Worm (Caenorhabditis elegans): Measurements from ENCODE around the gene B0361.3.

Gene B0361.3

ce11 chrIII:7273718-7274117 lies 7.5 kb upstream of the B0361.3 start (continued):
- no peak for TF ChIP-seq nhr-77 (tag; optimal IDR thresholded peaks at IDR 0.05)
- no peak for TF ChIP-seq irx-1 (tag; optimal IDR thresholded peaks at IDR 0.05)
- 0 out of 2 replicates have a peak, but pooled peaks have one; percentile 28 for TF ChIP-seq nhr-19 (GFP tag; conservative IDR thresholded peaks at IDR 0.05)
- no peak for TF ChIP-seq hlh-17 (GFP tag; optimal IDR thresholded peaks at IDR 0.05; ENCODE audit: borderline replicate concordance)
- no peak for TF ChIP-seq ceh-90 (tag; optimal IDR thresholded peaks at IDR 0.05)
- no peak for TF ChIP-seq mdl-1 (tag; optimal IDR thresholded peaks at IDR 0.05)
- TF ChIP-seq nhr-71 (tag; optimal IDR thresholded peaks at IDR 0.05) = peak; percentile 67
- TF ChIP-seq vab-15 (tag; optimal IDR thresholded peaks at IDR 0.05) = no peak
- TF ChIP-seq sox-4 (tag; optimal IDR thresholded peaks at IDR 0.05) = no peak
- TF ChIP-seq aly-2 (tag; optimal IDR thresholded peaks at IDR 0.05) = no peak
- peak; percentile 35 for TF ChIP-seq mep-1 (tag; optimal IDR thresholded peaks at IDR 0.05)
- TF ChIP-seq pqm-1 (tag; optimal IDR thresholded peaks at IDR 0.05) = no peak
- peak; percentile 46 for TF ChIP-seq nhr-90 (tag; optimal IDR thresholded peaks at IDR 0.05; ENCODE audit: poor library complexity)
- no peak for TF ChIP-seq sup-37 (GFP tag; optimal IDR thresholded peaks at IDR 0.05)
- no peak for TF ChIP-seq zag-1 (tag; optimal IDR thresholded peaks at IDR 0.05)
- TF ChIP-seq nhr-47 (tag; optimal IDR thresholded peaks at IDR 0.05) = peak; percentile 12
- TF ChIP-seq pag-3 (tag; optimal IDR thresholded peaks at IDR 0.05; ENCODE audit: borderline replicate concordance, insufficient read depth) = no peak
- peak in 1 of 6 experiments; percentile 67 for TF ChIP-seq elt-3 (tag; optimal IDR thresholded peaks at IDR 0.05)
- TF ChIP-seq hlh-4 (tag; optimal IDR thresholded peaks at IDR 0.05) = no peak
- no peak for TF ChIP-seq snpc-4 (tag; optimal IDR thresholded peaks at IDR 0.05)
- TF ChIP-seq nhr-237 (tag; optimal IDR thresholded peaks at IDR 0.05) = no peak
- TF ChIP-seq lin-35 (GFP tag; optimal IDR thresholded peaks at IDR 0.05) = peak in 1 of 2 experiments; percentile 44
- no peak for TF ChIP-seq nhr-28 (tag; optimal IDR thresholded peaks at IDR 0.05)
- TF ChIP-seq mab-9 (GFP tag; IDR thresholded peaks at IDR 0.05) = no peak
- TF ChIP-seq swsn-7 (tag; optimal IDR thresholded peaks at IDR 0.05) = no peak
- peak; percentile 34 for TF ChIP-seq snu-23 (GFP tag; optimal IDR thresholded peaks at IDR 0.05)
- TF ChIP-seq dpl-1 (GFP tag; optimal IDR thresholded peaks at IDR 0.05) = no peak
- TF ChIP-seq tbx-2 (tag; optimal IDR thresholded peaks at IDR 0.05) = peak; percentile 38
- TF ChIP-seq jun-1 (tag; optimal IDR thresholded peaks at IDR 0.05) = no peak
- TF ChIP-seq unc-30 (tag; optimal IDR thresholded peaks at IDR 0.05) = no peak
- no peak for TF ChIP-seq lin-39 (tag; optimal IDR thresholded peaks at IDR 0.05)
- TF ChIP-seq sptf-1 (tag; optimal IDR thresholded peaks at IDR 0.05) = no peak
- TF ChIP-seq ama-1 (optimal IDR thresholded peaks at IDR 0.05) = no peak
- no peak for TF ChIP-seq Y116A8C.19 (tag; optimal IDR thresholded peaks at IDR 0.05; ENCODE audit: borderline replicate concordance)
- TF ChIP-seq rnt-1 (tag; optimal IDR thresholded peaks at IDR 0.05) = no peak
- TF ChIP-seq egl-27 (tag; optimal IDR thresholded peaks at IDR 0.05) = no peak
- peak; percentile 77 for TF ChIP-seq nhr-20 (tag; optimal IDR thresholded peaks at IDR 0.05)

- TF ChIP-seq mef-2 (tag; optimal IDR thresholded peaks at IDR 0.05) (no peak), ceh-90 (tag; optimal IDR thresholded peaks at IDR 0.05) (no peak), mab-9 (GFP tag; IDR thresholded peaks at IDR 0.05) (no peak), egl-13 (tag; optimal IDR thresholded peaks at IDR 0.05) (no peak), nhr-76 (tag; optimal IDR thresholded peaks at IDR 0.05) (no peak), sox-4 (tag; optimal IDR thresholded peaks at IDR 0.05) (no peak), zag-1 (tag; optimal IDR thresholded peaks at IDR 0.05) (no peak), ceh-88 (GFP tag; IDR thresholded peaks at IDR 0.05) (no peak), irx-1 (tag; optimal IDR thresholded peaks at IDR 0.05) (no peak), jun-1 (tag; optimal IDR thresholded peaks at IDR 0.05) (no peak), alr-1 (tag; optimal IDR thresholded peaks at IDR 0.05; ENCODE audit: borderline replicate concordance) (no peak), lir-3 (tag; optimal IDR thresholded peaks at IDR 0.05; ENCODE audit: poor library complexity) (no peak), F16B12.6 (tag; optimal IDR thresholded peaks at IDR 0.05) (no peak), ets-5 (GFP tag; IDR thresholded peaks at IDR 0.05) (no peak), fkh-10 (GFP tag; optimal IDR thresholded peaks at IDR 0.05) (no peak), ces-1 (GFP tag; optimal IDR thresholded peaks at IDR 0.05) (no peak), rnt-1 (tag; optimal IDR thresholded peaks at IDR 0.05) (no peak), ama-1 (optimal IDR thresholded peaks at IDR 0.05) (no peak), C16A3.4 (tag; optimal IDR thresholded peaks at IDR 0.05) (no peak), unc-30 (tag; optimal IDR thresholded peaks at IDR 0.05) (no peak)
Measured at ce11 chrIII:7275296-7275695, 6.0 kb upstream of the B0361.3 start, which contains the start of gene psd-1. TSS of gene psd-1 (minus strand) at chrIII:7275396.

Measured in whole organism, L1 larva.